Worm (Caenorhabditis elegans) whole organism, L3 larva: ENCODE data around the gene F29C12.6.

Experiments used
- R02D3.7 ChIP-seq: fragments of 150-350 bp; optimal IDR thresholded peaks from 2 replicates; lab custom pipeline; 2014; ENCODE audit warnings: missing biosample characterization, missing genetic modification characterization
- nhr-76 ChIP-seq: fragments of 150-350 bp; sonication (generic microtip); optimal IDR thresholded peaks from 5 replicates; lab custom pipeline; 2014; ENCODE audit warnings: missing biosample characterization, missing genetic modification characterization
- pha-4 ChIP-seq: fragments of 150-350 bp; optimal IDR thresholded peaks from 2 replicates; lab custom pipeline; 2014; ENCODE audit warnings: missing biosample characterization, missing genetic modification reagents, missing genetic modification characterization
- unc-62 ChIP-seq: fragments of 150-350 bp; sonication (generic microtip); optimal IDR thresholded peaks from 4 replicates; lab custom pipeline; 2014; ENCODE audit warnings: missing biosample characterization, missing genetic modification reagents, missing genetic modification characterization

DNA sequence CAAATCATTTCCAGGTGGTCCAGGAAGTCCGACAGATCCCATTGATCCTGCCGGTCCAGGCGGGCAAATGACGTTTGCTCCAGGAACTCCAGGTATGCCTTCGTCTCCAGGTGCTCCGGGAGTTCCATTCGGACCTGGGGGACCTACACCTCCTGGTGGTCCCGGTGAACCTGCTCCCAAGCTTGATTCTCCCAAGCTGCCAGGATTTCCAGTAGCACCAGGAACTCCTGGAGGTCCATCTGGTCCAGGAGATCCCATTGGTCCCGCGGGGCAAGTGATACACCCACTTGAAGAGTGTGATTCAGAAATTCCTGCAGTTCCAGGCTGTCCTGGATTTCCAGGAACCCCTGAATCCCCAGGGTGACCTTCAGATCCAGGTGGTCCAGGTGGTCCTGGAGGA lies 33.4 kb upstream of the F29C12.6 start:
- TF ChIP-seq unc-62 (no peak), nhr-76 (tag; lab: Kevin White, UChicago) (no peak), pha-4 (tag; lab: Kevin White, UChicago) (no peak), R02D3.7 (tag; lab: Kevin White, UChicago) (no peak)
